Worm (Caenorhabditis elegans): Measurements from ENCODE around the gene clc-22.

DNA sequence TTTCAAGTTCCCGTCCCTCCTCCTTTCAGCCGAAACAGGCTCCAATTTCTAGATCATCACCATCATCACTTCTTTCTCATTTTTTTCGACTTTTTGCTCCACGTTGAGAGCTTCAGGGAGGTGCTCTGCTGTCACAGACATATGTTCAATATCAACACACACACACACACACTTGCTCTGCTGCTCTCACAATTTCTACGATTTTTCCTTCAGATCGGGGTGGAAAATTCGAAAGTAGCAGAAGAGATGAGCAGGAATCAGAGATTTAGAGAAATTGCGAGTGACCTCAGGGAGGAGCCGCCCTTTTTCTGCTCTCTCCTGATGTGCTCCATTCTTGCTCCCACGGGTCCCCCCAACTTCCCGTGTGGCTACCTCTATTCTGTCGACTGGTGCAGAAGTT, 42.7 kb upstream of the clc-22 start, which contains the start of gene pqn-48:
- TF ChIP-seq ztf-29 (GFP tag; IDR thresholded peaks at IDR 0.05) (no peak), ztf-23 (GFP tag; IDR thresholded peaks at IDR 0.05) (no peak), cog-1 (tag; optimal IDR thresholded peaks at IDR 0.05) (no peak)

All from whole organism, midembryonic.